Worm (Caenorhabditis elegans): ENCODE data around the gene M04B2.2.

DNA sequence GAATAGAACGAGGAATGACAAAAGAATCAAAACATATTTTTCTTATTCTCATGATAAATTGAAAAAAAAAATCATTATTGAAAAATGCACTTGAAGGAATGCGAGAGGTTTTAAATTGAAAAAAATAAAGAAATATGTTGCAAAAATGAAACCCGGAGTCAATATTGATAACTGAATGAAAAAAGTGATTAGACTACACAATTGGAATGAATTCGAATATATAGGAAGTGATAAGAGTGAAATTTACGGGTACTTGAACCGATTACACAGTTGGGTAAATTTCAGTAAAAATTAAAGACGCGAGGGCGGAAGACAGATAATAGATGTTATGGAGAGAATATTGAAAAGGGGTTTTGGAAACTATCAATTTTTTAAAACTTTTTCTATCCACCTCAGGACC is 38.8 kb upstream of the M04B2.2 start:
- no peak for TF ChIP-seq pqm-1 (tag; optimal IDR thresholded peaks at IDR 0.05)
- TF ChIP-seq K09A11.1 (tag; optimal IDR thresholded peaks at IDR 0.05; ENCODE audit: insufficient read depth) = no peak
- no peak for TF ChIP-seq ama-1 (optimal IDR thresholded peaks at IDR 0.05)
- no peak for TF ChIP-seq tbx-2 (tag; optimal IDR thresholded peaks at IDR 0.05)
- no peak for TF ChIP-seq ceh-14 (tag; optimal IDR thresholded peaks at IDR 0.05)
- TF ChIP-seq ceh-19 (GFP tag; optimal IDR thresholded peaks at IDR 0.05) = no peak
- TF ChIP-seq nhr-232 (tag; optimal IDR thresholded peaks at IDR 0.05) = no peak
- TF ChIP-seq T23F11.4 (GFP tag; optimal IDR thresholded peaks at IDR 0.05) = no peak
- no peak for TF ChIP-seq nhr-11 (tag; optimal IDR thresholded peaks at IDR 0.05)
- no peak for TF ChIP-seq fkh-10 (GFP tag; optimal IDR thresholded peaks at IDR 0.05)
- no peak for TF ChIP-seq lim-6 (tag; optimal IDR thresholded peaks at IDR 0.05)

All from whole organism, late embryonic.